Fruit fly (Drosophila melanogaster) Kc167 (cell line): ENCODE measurements around the gene GatB.

ENCODE experiments used
- psq ChIP-seq: fragments of >200 bp; optimal IDR thresholded peaks from 2 replicates; lab custom pipeline; 2017; ENCODE audit warnings: missing external identifiers
- ttk ChIP-seq: sonication (Bioruptor generic); optimal IDR thresholded peaks from 2 replicates; lab custom pipeline; 2017; ENCODE audit warnings: missing external identifiers

- TF ChIP-seq psq (lab: Kevin White, UChicago): no peak
- TF ChIP-seq ttk (lab: Kevin White, UChicago): no peak
These were observed 28.6 kb downstream of the GatB start for dm6 chr3R:24101437-24101836.
